Worm (Caenorhabditis elegans): ENCODE measurements around the gene C30G12.2.

ce11 chrII:7264675-7265074, 25.6 kb upstream of the C30G12.2 start:
- no peak for TF ChIP-seq aly-2 (tag; optimal IDR thresholded peaks at IDR 0.05)
- TF ChIP-seq aha-1 (tag) = no peak
- no peak for TF ChIP-seq R02D3.7 (tag; optimal IDR thresholded peaks at IDR 0.05)
- TF ChIP-seq vab-7 (GFP tag; IDR thresholded peaks at IDR 0.05) = no peak
